Fruit fly (Drosophila melanogaster) whole organism, embryonic: Measurements from ENCODE around the gene Ir7g.
A peak's percentile ranks its signal among the peaks of the same experiment; 100 is the strongest.

Experiments
- Antp ChIP-seq: fragments of 200-800 bp; sonication (Bioruptor generic); optimal IDR thresholded peaks from 3 replicates; lab custom pipeline; 2016; ENCODE audit warnings: missing biosample characterization, missing genetic modification characterization
- Atf-2 ChIP-seq: fragments of 200-800 bp; sonication (Bioruptor generic); optimal IDR thresholded peaks from 2 replicates; lab custom pipeline; 2016; ENCODE audit warnings: missing biosample characterization, missing genetic modification characterization
- CG1024 ChIP-seq: fragments of 200-800 bp; sonication (Bioruptor generic); IDR thresholded peaks from 2 replicates; pipeline ENCODE4 v1.3.6; 2022; ENCODE audit warnings: missing biosample characterization, missing genetic modification characterization
- CG12659 ChIP-seq: fragments of 200-800 bp; sonication (Bioruptor generic); optimal IDR thresholded peaks from 3 replicates; lab custom pipeline; 2017; ENCODE audit warnings: mild to moderate bottlenecking, missing biosample characterization, missing genetic modification reagents, missing genetic modification characterization
- CG13296 ChIP-seq: fragments of 200-800 bp; sonication (Bioruptor generic); optimal IDR thresholded peaks from 3 replicates; lab custom pipeline; 2018; ENCODE audit warnings: missing biosample characterization, mild to moderate bottlenecking, missing genetic modification characterization
- CG17186 ChIP-seq: fragments of 200-800 bp; sonication (Bioruptor generic); optimal IDR thresholded peaks from 3 replicates; lab custom pipeline; 2017; ENCODE audit warnings: missing biosample characterization, missing genetic modification reagents, missing genetic modification characterization
- CG17359 ChIP-seq: fragments of 200-800 bp; sonication (Bioruptor generic); optimal IDR thresholded peaks from 3 replicates; lab custom pipeline; 2018; ENCODE audit warnings: missing biosample characterization, mild to moderate bottlenecking, missing genetic modification characterization, moderate library complexity
- CG17912 ChIP-seq: fragments of 200-800 bp; sonication (Bioruptor generic); optimal IDR thresholded peaks from 2 replicates; lab custom pipeline; 2018; ENCODE audit warnings: missing biosample characterization, mild to moderate bottlenecking, missing genetic modification characterization
- CG18476 ChIP-seq: fragments of 200-800 bp; sonication (Bioruptor generic); optimal IDR thresholded peaks from 2 replicates; lab custom pipeline; 2016; ENCODE audit warnings: missing biosample characterization, mild to moderate bottlenecking, missing genetic modification characterization
- CG2120 ChIP-seq: fragments of 200-800 bp; sonication (Bioruptor generic); optimal IDR thresholded peaks from 3 replicates; lab custom pipeline; 2016; ENCODE audit warnings: missing biosample characterization, missing genetic modification characterization
- CG2199 ChIP-seq: fragments of 200-800 bp; sonication (Bioruptor generic); IDR thresholded peaks from 3 replicates; pipeline ENCODE4 v1.3.6; 2022; ENCODE audit warnings: missing biosample characterization, missing genetic modification characterization
- CG2202 ChIP-seq: fragments of 200-800 bp; sonication (Bioruptor generic); optimal IDR thresholded peaks from 2 replicates; lab custom pipeline; 2018; ENCODE audit warnings: missing biosample characterization, mild to moderate bottlenecking, missing genetic modification characterization
- CG2889 ChIP-seq: fragments of 200-800 bp; sonication (Bioruptor generic); IDR thresholded peaks from 3 replicates; pipeline ENCODE4 v1.3.6; 2022; ENCODE audit warnings: missing biosample characterization, missing genetic modification characterization
- CG30403 ChIP-seq: fragments of 200-800 bp; sonication (Bioruptor generic); optimal IDR thresholded peaks from 3 replicates; lab custom pipeline; 2016; ENCODE audit warnings: missing biosample characterization, missing genetic modification characterization
- CG3065 ChIP-seq: fragments of 200-800 bp; sonication (Bioruptor generic); optimal IDR thresholded peaks from 2 replicates; lab custom pipeline; 2016; ENCODE audit warnings: missing biosample characterization, missing genetic modification characterization
- CG3163 ChIP-seq: fragments of 200-800 bp; sonication (Bioruptor generic); optimal IDR thresholded peaks from 3 replicates; lab custom pipeline; 2016; ENCODE audit warnings: missing biosample characterization, missing genetic modification characterization
- CG32767 ChIP-seq: fragments of 200-800 bp; sonication (Bioruptor generic); IDR thresholded peaks from 2 replicates; pipeline ENCODE4 v1.3.6; 2022; ENCODE audit warnings: missing biosample characterization, missing genetic modification characterization
- CG32772 ChIP-seq: fragments of 200-800 bp; sonication (Bioruptor generic); IDR thresholded peaks from 2 replicates; pipeline ENCODE4 v1.3.6; 2022; ENCODE audit warnings: missing biosample characterization, missing genetic modification characterization
- CG4617 ChIP-seq: fragments of 200-800 bp; sonication (Bioruptor generic); optimal IDR thresholded peaks from 3 replicates; lab custom pipeline; 2016; ENCODE audit warnings: missing biosample characterization, missing genetic modification characterization, borderline replicate concordance
- CG6813 ChIP-seq: fragments of 200-800 bp; sonication (Bioruptor generic); optimal IDR thresholded peaks from 2 replicates; lab custom pipeline; 2017; ENCODE audit warnings: missing biosample characterization, missing genetic modification characterization, mild to moderate bottlenecking, moderate library complexity, missing genetic modification reagents
- CG7271 ChIP-seq: fragments of 200-800 bp; sonication (Bioruptor generic); optimal IDR thresholded peaks from 2 replicates; lab custom pipeline; 2018; ENCODE audit warnings: missing biosample characterization, mild to moderate bottlenecking, missing genetic modification characterization, moderate library complexity
- CG8359 ChIP-seq: fragments of 200-800 bp; sonication (Bioruptor generic); optimal IDR thresholded peaks from 2 replicates; lab custom pipeline; 2017; ENCODE audit warnings: missing biosample characterization, mild to moderate bottlenecking, missing genetic modification characterization, borderline replicate concordance
- CG9727 ChIP-seq: fragments of 200-800 bp; sonication (Bioruptor generic); optimal IDR thresholded peaks from 3 replicates; lab custom pipeline; 2017; ENCODE audit warnings: missing biosample characterization, mild to moderate bottlenecking, missing genetic modification characterization
- H2.0 ChIP-seq: fragments of 200-800 bp; sonication (Bioruptor generic); IDR thresholded peaks from 2 replicates; pipeline ENCODE4 v1.3.6; 2022; ENCODE audit warnings: missing biosample characterization, missing genetic modification characterization
- MESR4 ChIP-seq: fragments of 200-800 bp; sonication (Bioruptor generic); optimal IDR thresholded peaks from 2 replicates; lab custom pipeline; 2018; ENCODE audit warnings: missing biosample characterization, mild to moderate bottlenecking, missing genetic modification characterization, moderate library complexity
- Spps ChIP-seq: fragments of 200-800 bp; sonication (Bioruptor generic); optimal IDR thresholded peaks from 2 replicates; lab custom pipeline; 2018; ENCODE audit warnings: missing biosample characterization, mild to moderate bottlenecking, missing genetic modification characterization
- bsh ChIP-seq, 2 experiments: fragments of 200-800 bp; sonication (Bioruptor generic); optimal IDR thresholded peaks; 2 replicates each; lab custom pipeline; 2017 to 2018; ENCODE audit warnings: mild to moderate bottlenecking in 2 of 2, missing biosample characterization in 2 of 2, missing genetic modification characterization in 2 of 2, moderate library complexity in 1 of 2
- chinmo ChIP-seq: fragments of 200-800 bp; sonication (Bioruptor generic); IDR thresholded peaks from 4 replicates; pipeline ENCODE4 v1.3.6; 2022; ENCODE audit warnings: missing biosample characterization, missing genetic modification characterization; ENCODE audit not compliant: partially characterized antibody
- dmrt11E ChIP-seq: fragments of 200-800 bp; sonication (Bioruptor generic); optimal IDR thresholded peaks from 3 replicates; lab custom pipeline; 2018; ENCODE audit warnings: missing biosample characterization, mild to moderate bottlenecking, missing genetic modification characterization, moderate library complexity
- dmrt99B ChIP-seq: fragments of 200-800 bp; sonication (Bioruptor generic); optimal IDR thresholded peaks from 2 replicates; lab custom pipeline; 2018; ENCODE audit warnings: missing biosample characterization, mild to moderate bottlenecking, missing genetic modification characterization, moderate library complexity
- esg ChIP-seq: fragments of 200-800 bp; sonication (Bioruptor generic); conservative IDR thresholded peaks from 2 replicates; pipeline ENCODE4 v1.3.6; 2022; ENCODE audit warnings: missing biosample characterization, missing genetic modification characterization
- ewg ChIP-seq: fragments of 200-800 bp; sonication (Bioruptor generic); optimal IDR thresholded peaks from 3 replicates; lab custom pipeline; 2017; ENCODE audit warnings: mild to moderate bottlenecking, missing biosample characterization, missing genetic modification reagents, missing genetic modification characterization
- fd64A ChIP-seq: fragments of 200-800 bp; sonication (Bioruptor generic); optimal IDR thresholded peaks from 3 replicates; lab custom pipeline; 2018; ENCODE audit warnings: missing biosample characterization, mild to moderate bottlenecking, missing genetic modification characterization
- grn ChIP-seq: fragments of 200-800 bp; sonication (Bioruptor generic); optimal IDR thresholded peaks from 3 replicates; lab custom pipeline; 2017; ENCODE audit warnings: missing biosample characterization, missing genetic modification characterization
- gro ChIP-seq: fragments of 200-800 bp; sonication (Bioruptor generic); optimal IDR thresholded peaks from 2 replicates; lab custom pipeline; 2016; ENCODE audit warnings: missing biosample characterization, missing genetic modification characterization
- insv ChIP-seq, 2 experiments: fragments of 200-800 bp; sonication (Bioruptor generic); optimal IDR thresholded peaks; 3 replicates each; lab custom pipeline; 2016 to 2018; ENCODE audit warnings: missing biosample characterization in 2 of 2, missing genetic modification characterization in 2 of 2
- kah ChIP-seq: fragments of 200-800 bp; sonication (Bioruptor generic); optimal IDR thresholded peaks from 2 replicates; lab custom pipeline; 2018; ENCODE audit warnings: missing biosample characterization, mild to moderate bottlenecking, missing genetic modification characterization
- kni ChIP-seq: fragments of 200-800 bp; sonication (Bioruptor generic); optimal IDR thresholded peaks from 3 replicates; lab custom pipeline; 2017; ENCODE audit warnings: mild to moderate bottlenecking, missing biosample characterization, missing genetic modification reagents, missing genetic modification characterization
- nau ChIP-seq: fragments of 200-800 bp; sonication (Bioruptor generic); optimal IDR thresholded peaks from 3 replicates; lab custom pipeline; 2017; ENCODE audit warnings: missing biosample characterization, mild to moderate bottlenecking, missing genetic modification characterization, missing genetic modification reagents
- oc ChIP-seq: fragments of 200-800 bp; sonication (Bioruptor generic); optimal IDR thresholded peaks from 2 replicates; lab custom pipeline; 2018; ENCODE audit warnings: missing biosample characterization, mild to moderate bottlenecking, missing genetic modification characterization, moderate library complexity
- pho ChIP-seq: fragments of 200-800 bp; sonication (Bioruptor generic); optimal IDR thresholded peaks from 2 replicates; lab custom pipeline; 2016; ENCODE audit warnings: missing biosample characterization, missing genetic modification characterization
- run ChIP-seq: fragments of 200-800 bp; sonication (Bioruptor generic); optimal IDR thresholded peaks from 3 replicates; lab custom pipeline; 2018; ENCODE audit warnings: missing biosample characterization, mild to moderate bottlenecking, missing genetic modification characterization
- tap ChIP-seq: fragments of 200-800 bp; optimal IDR thresholded peaks from 3 replicates; lab custom pipeline; 2019; ENCODE audit warnings: missing biosample characterization, mild to moderate bottlenecking, missing genetic modification characterization, moderate library complexity
- tio ChIP-seq: fragments of 200-800 bp; sonication (Bioruptor generic); optimal IDR thresholded peaks from 2 replicates; lab custom pipeline; 2017; ENCODE audit warnings: missing biosample characterization, missing genetic modification characterization, inconsistent platforms
- tup ChIP-seq: fragments of 200-800 bp; sonication (Bioruptor generic); optimal IDR thresholded peaks from 2 replicates; lab custom pipeline; 2016; ENCODE audit warnings: missing biosample characterization, mild to moderate bottlenecking, missing genetic modification characterization, moderate library complexity
- unc-4 ChIP-seq: fragments of 200-800 bp; sonication (Bioruptor generic); IDR thresholded peaks from 2 replicates; pipeline ENCODE4 v1.3.6; 2022; ENCODE audit warnings: missing biosample characterization, missing genetic modification characterization; ENCODE audit not compliant: partially characterized antibody
- wdn ChIP-seq: fragments of 200-800 bp; sonication (Bioruptor generic); IDR thresholded peaks from 2 replicates; pipeline ENCODE4 v1.3.6; 2022; ENCODE audit warnings: missing biosample characterization, missing genetic modification characterization
- zfh2 ChIP-seq: fragments of 200-800 bp; sonication (Bioruptor generic); optimal IDR thresholded peaks from 2 replicates; lab custom pipeline; 2016; ENCODE audit warnings: missing biosample characterization, missing genetic modification characterization

Ir7g gene

DNA sequence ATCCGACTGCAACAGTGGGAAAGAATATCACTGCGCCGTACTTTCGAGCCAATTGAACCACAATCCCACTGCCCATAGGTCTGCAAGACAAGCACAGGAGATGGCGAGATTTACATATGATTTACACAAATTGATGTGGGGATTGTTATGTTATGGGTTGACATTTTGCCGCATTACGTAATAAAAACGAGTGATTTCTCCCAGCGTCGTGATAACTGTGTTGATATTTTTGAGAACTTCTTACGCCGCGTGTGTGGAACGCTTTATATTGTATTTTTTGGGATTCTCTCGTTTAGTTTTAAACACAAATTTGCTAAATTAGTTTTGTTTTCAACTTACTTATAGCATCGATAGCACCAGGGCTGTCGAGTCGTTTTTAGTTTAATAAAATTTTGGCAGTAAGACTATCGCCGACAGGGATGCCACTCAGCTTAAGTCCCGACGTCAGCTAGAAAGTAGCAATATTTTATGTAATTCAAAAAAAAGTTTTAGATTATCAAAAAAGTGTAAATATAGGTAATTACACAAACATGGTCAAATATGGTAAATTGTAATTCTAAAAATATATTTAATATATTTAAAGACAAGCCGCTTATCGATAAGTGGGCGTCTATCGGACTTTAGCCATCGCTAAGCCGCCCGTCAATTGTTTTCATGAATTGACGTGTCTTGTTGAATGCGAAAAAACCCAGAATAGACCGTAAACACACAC, 9.1 kb downstream of the Ir7g start, which contains the start of the genes CG45089, ND-MNLL and p115 (continued):
- 0 out of 2 replicates have a peak, but pooled peaks have one; percentile 14 for TF ChIP-seq H2.0 (GFP tag; lab: Robert Waterston, UW)
- no peak for TF ChIP-seq CG17912 (GFP tag; lab: Kevin White, UChicago)
- TF ChIP-seq fd64A (GFP tag; lab: Kevin White, UChicago) = no peak
- no peak for TF ChIP-seq CG32767 (GFP tag; lab: Robert Waterston, UW)
- no peak for TF ChIP-seq kah (GFP tag; lab: Kevin White, UChicago)
- TF ChIP-seq wdn (GFP tag; lab: Robert Waterston, UW) = 0 out of 2 replicates have a peak, but pooled peaks have one; percentile 40
- TF ChIP-seq dmrt99B (tag; lab: Kevin White, UChicago) = peak; percentile 36
- peak; percentile 14 for TF ChIP-seq CG3065 (GFP tag; lab: Kevin White, UChicago)
- peak; percentile 31 for TF ChIP-seq oc (tag; lab: Kevin White, UChicago)
- peak; percentile 31 for TF ChIP-seq tup (GFP tag; lab: Kevin White, UChicago)
- TF ChIP-seq CG17186 (GFP tag; lab: Kevin White, UChicago) = peak; percentile 8
- no peak for TF ChIP-seq grn (GFP tag; lab: Kevin White, UChicago)
- peak; percentile 9 for TF ChIP-seq Spps
- peak; percentile 53 for TF ChIP-seq MESR4 (GFP tag; lab: Kevin White, UChicago)
- TF ChIP-seq kni = no peak
- peak; percentile 33 for TF ChIP-seq CG18476 (GFP tag; lab: Kevin White, UChicago)
- no peak for TF ChIP-seq CG7271 (tag; lab: Kevin White, UChicago)
- TF ChIP-seq unc-4 = peak; percentile 65; the same call in 1 of the 2 replicates
- TF ChIP-seq Atf-2 = no peak
- peak; percentile 30 for TF ChIP-seq Antp (GFP tag; lab: Kevin White, UChicago)
- peak; percentile 75 for TF ChIP-seq CG30403
- TF ChIP-seq nau (GFP tag; lab: Kevin White, UChicago) = no peak
- peak; percentile 71 for TF ChIP-seq CG9727 (GFP tag; lab: Kevin White, UChicago)
- no peak for TF ChIP-seq CG6813 (GFP tag; lab: Kevin White, UChicago)
- no peak for TF ChIP-seq CG3163
- peak; percentile 66 for TF ChIP-seq CG17359
- TF ChIP-seq pho = peak; percentile 14
- TF ChIP-seq CG2889 = no peak
- TF ChIP-seq CG4617 (GFP tag; lab: Kevin White, UChicago) = peak; percentile 56
- TF ChIP-seq CG2199 = no peak
- no peak for TF ChIP-seq chinmo (GFP tag; lab: Robert Waterston, UW)
- TF ChIP-seq CG1024 = 0 out of 2 replicates have a peak, but pooled peaks have one; percentile 31
- peak; percentile 19 for TF ChIP-seq tio (GFP tag; lab: Kevin White, UChicago)
- TF ChIP-seq tap (tag; lab: Kevin White, UChicago) = peak; percentile 39
- no peak for TF ChIP-seq CG8359 (GFP tag; lab: Kevin White, UChicago)
- TF ChIP-seq gro (GFP tag; lab: Kevin White, UChicago) = peak; percentile 20
- peak in 1 of 2 experiments; percentile 56 for TF ChIP-seq insv (GFP tag; optimal IDR thresholded peaks at IDR 0.05; lab: Kevin White, UChicago)
- no peak; the same call in 1 of the 2 replicates for TF ChIP-seq esg (GFP tag; lab: Robert Waterston, UW)
- TF ChIP-seq dmrt11E (tag; lab: Kevin White, UChicago) = peak; percentile 56
- TF ChIP-seq CG2202 (tag; lab: Kevin White, UChicago) = no peak
- peak; percentile 68 for TF ChIP-seq CG12659 (GFP tag; lab: Kevin White, UChicago)
- TF ChIP-seq run = no peak
- TF ChIP-seq CG32772 = peak; percentile 39; the same call in 1 of the 2 replicates
- peak; percentile 59 for TF ChIP-seq CG13296 (GFP tag; lab: Kevin White, UChicago)
- peak in 1 of 2 experiments; percentile 60 for TF ChIP-seq bsh (GFP tag; optimal IDR thresholded peaks at IDR 0.05; lab: Kevin White, UChicago)
- TF ChIP-seq ewg = peak; percentile 3
- TF ChIP-seq CG2120 (GFP tag; lab: Kevin White, UChicago) = peak; percentile 71
- peak; percentile 48 for TF ChIP-seq zfh2 (GFP tag; lab: Kevin White, UChicago)
